Fruit fly (Drosophila melanogaster) whole organism, pupa: ENCODE results near the gene CG6966.

Experiments
- CG10348 ChIP-seq: fragments of 200-800 bp; sonication (Bioruptor generic); IDR thresholded peaks from 2 replicates; pipeline ENCODE4 v1.3.6; 2022; ENCODE audit warnings: missing biosample characterization, missing genetic modification characterization
- CG14655 ChIP-seq: fragments of 200-800 bp; sonication (Bioruptor generic); optimal IDR thresholded peaks from 3 replicates; lab custom pipeline; 2017; ENCODE audit warnings: mild to moderate bottlenecking, missing biosample characterization, missing genetic modification reagents, missing genetic modification characterization
- CG9948 ChIP-seq: fragments of 200-800 bp; sonication (Bioruptor generic); optimal IDR thresholded peaks from 2 replicates; lab custom pipeline; 2018; ENCODE audit warnings: missing biosample characterization, mild to moderate bottlenecking, missing genetic modification characterization, moderate library complexity
- D1 ChIP-seq: fragments of 200-800 bp; sonication (Bioruptor generic); optimal IDR thresholded peaks from 2 replicates; lab custom pipeline; 2018; ENCODE audit warnings: missing biosample characterization, mild to moderate bottlenecking, missing genetic modification characterization, moderate library complexity
- Ets98B ChIP-seq: fragments of 200-800 bp; sonication (Bioruptor generic); IDR thresholded peaks from 2 replicates; pipeline ENCODE4 v1.3.6; 2022; ENCODE audit warnings: missing biosample characterization, missing genetic modification characterization
- Snoo ChIP-seq: fragments of 200-800 bp; sonication (Bioruptor generic); optimal IDR thresholded peaks from 3 replicates; lab custom pipeline; 2017; ENCODE audit warnings: missing biosample characterization, mild to moderate bottlenecking, missing genetic modification characterization, inconsistent platforms
- fd96Ca ChIP-seq: fragments of 200-800 bp; sonication (Bioruptor generic); IDR thresholded peaks from 3 replicates; pipeline ENCODE4 v1.3.6; 2022; ENCODE audit warnings: missing biosample characterization, missing genetic modification characterization
- rn ChIP-seq: fragments of 200-800 bp; sonication (Bioruptor generic); IDR thresholded peaks from 2 replicates; pipeline ENCODE4 v1.3.6; 2022; ENCODE audit warnings: missing biosample characterization, missing genetic modification characterization

dm6 chr3R:15088258-15088657 is 7.2 kb downstream of the CG6966 start:
- TF ChIP-seq D1 (tag; lab: Kevin White, UChicago) (no peak), CG14655 (GFP tag; lab: Kevin White, UChicago) (no peak), Ets98B (GFP tag; lab: Robert Waterston, UW) (no peak), CG10348 (GFP tag; lab: Robert Waterston, UW) (no peak), Snoo (tag; lab: Kevin White, UChicago) (no peak), fd96Ca (GFP tag; lab: Robert Waterston, UW) (no peak), rn (no peak), CG9948 (tag; lab: Kevin White, UChicago) (no peak)
